Worm (Caenorhabditis elegans): ENCODE measurements around the gene zig-12.

Gene zig-12

ce11 chrX:8800983-8801382, 37.3 kb downstream of the zig-12 start:
- TF ChIP-seq unc-42 (tag; optimal IDR thresholded peaks at IDR 0.05): peak; percentile 97
- no peak for TF ChIP-seq ceh-6 (GFP tag; optimal IDR thresholded peaks at IDR 0.05)
- TF ChIP-seq sox-2 (GFP tag; IDR thresholded peaks at IDR 0.05): no peak
- TF ChIP-seq ceh-31 (tag; optimal IDR thresholded peaks at IDR 0.05): peak; percentile 26

- TF ChIP-seq pat-9 (tag; optimal IDR thresholded peaks at IDR 0.05): no peak
- TF ChIP-seq C08G9.2 (tag; optimal IDR thresholded peaks at IDR 0.05): no peak
- TF ChIP-seq ets-4 (tag; optimal IDR thresholded peaks at IDR 0.05): no peak
- TF ChIP-seq pha-2 (tag; optimal IDR thresholded peaks at IDR 0.05): no peak
- TF ChIP-seq pha-4 (tag; optimal IDR thresholded peaks at IDR 0.05): no peak
- no peak for TF ChIP-seq lim-6 (tag; optimal IDR thresholded peaks at IDR 0.05)
- no peak for TF ChIP-seq ttx-3 (tag; optimal IDR thresholded peaks at IDR 0.05)
- TF ChIP-seq sdc-2 (tag; optimal IDR thresholded peaks at IDR 0.05): no peak
- TF ChIP-seq pax-1 (tag; optimal IDR thresholded peaks at IDR 0.05): no peak
- TF ChIP-seq K09A11.1 (tag; optimal IDR thresholded peaks at IDR 0.05; ENCODE audit: insufficient read depth): no peak
- no peak for TF ChIP-seq pqm-1 (tag; optimal IDR thresholded peaks at IDR 0.05)
- TF ChIP-seq fkh-10 (GFP tag; optimal IDR thresholded peaks at IDR 0.05): no peak
- no peak for TF ChIP-seq ceh-22 (tag; optimal IDR thresholded peaks at IDR 0.05)
- no peak for TF ChIP-seq dmd-4 (tag; optimal IDR thresholded peaks at IDR 0.05; ENCODE audit: borderline replicate concordance)
- no peak for TF ChIP-seq C38D4.7 (GFP tag; optimal IDR thresholded peaks at IDR 0.05)
- no peak for TF ChIP-seq sox-4 (tag; optimal IDR thresholded peaks at IDR 0.05)
- TF ChIP-seq syd-9 (tag; optimal IDR thresholded peaks at IDR 0.05): no peak
- TF ChIP-seq hlh-15 (tag; optimal IDR thresholded peaks at IDR 0.05): no peak
These were observed 41.8 kb downstream of the zig-12 start for ce11 chrX:8805475-8805874.

ce11 chrX:8806070-8806799, 42.5 kb downstream of the zig-12 start, which contains the start of gene R04E5.8:
Gene R04E5.8, minus strand, starts transcription at chrX:8806120.
- TF ChIP-seq hlh-8 (tag; optimal IDR thresholded peaks at IDR 0.05) (no peak), unc-42 (tag; optimal IDR thresholded peaks at IDR 0.05) (peak; percentile 36), pha-4 (tag; optimal IDR thresholded peaks at IDR 0.05) (no peak), ref-2 (tag; optimal IDR thresholded peaks at IDR 0.05) (peak; percentile 11), pha-2 (tag; optimal IDR thresholded peaks at IDR 0.05) (no peak), K09A11.1 (tag; optimal IDR thresholded peaks at IDR 0.05; ENCODE audit: insufficient read depth) (no peak), pat-9 (tag; optimal IDR thresholded peaks at IDR 0.05) (no peak), ceh-2 (tag; optimal IDR thresholded peaks at IDR 0.05) (no peak), fkh-6 (tag; optimal IDR thresholded peaks at IDR 0.05) (peak; percentile 36), pag-3 (tag; optimal IDR thresholded peaks at IDR 0.05; ENCODE audit: borderline replicate concordance) (no peak), ttx-3 (tag; optimal IDR thresholded peaks at IDR 0.05) (no peak), ceh-45 (GFP tag; IDR thresholded peaks at IDR 0.05) (no peak)

- TF ChIP-seq hlh-8 (tag; optimal IDR thresholded peaks at IDR 0.05): no peak
- no peak for TF ChIP-seq pha-2 (tag; optimal IDR thresholded peaks at IDR 0.05)
- TF ChIP-seq ceh-6 (GFP tag; optimal IDR thresholded peaks at IDR 0.05): no peak
- no peak for TF ChIP-seq unc-42 (tag; optimal IDR thresholded peaks at IDR 0.05)
- TF ChIP-seq ceh-2 (tag; optimal IDR thresholded peaks at IDR 0.05): no peak
- TF ChIP-seq K02D7.2 (tag; optimal IDR thresholded peaks at IDR 0.05): no peak
- TF ChIP-seq nfya-1 (tag; optimal IDR thresholded peaks at IDR 0.05): no peak
- no peak for TF ChIP-seq syd-9 (tag; optimal IDR thresholded peaks at IDR 0.05)
- no peak for TF ChIP-seq ahr-1 (tag; optimal IDR thresholded peaks at IDR 0.05)
- no peak for TF ChIP-seq sox-4 (tag; optimal IDR thresholded peaks at IDR 0.05)
- TF ChIP-seq Y22D7AL.16 (tag; optimal IDR thresholded peaks at IDR 0.05): no peak
- TF ChIP-seq C38D4.7 (GFP tag; optimal IDR thresholded peaks at IDR 0.05): no peak
- TF ChIP-seq F13H6.1 (tag; optimal IDR thresholded peaks at IDR 0.05): no peak
- TF ChIP-seq nhr-232 (tag; optimal IDR thresholded peaks at IDR 0.05): no peak
- TF ChIP-seq rnt-1 (tag; optimal IDR thresholded peaks at IDR 0.05): no peak
- TF ChIP-seq madf-2 (tag; optimal IDR thresholded peaks at IDR 0.05): no peak
- TF ChIP-seq sdc-2 (tag; optimal IDR thresholded peaks at IDR 0.05): no peak
- TF ChIP-seq gmeb-2 (tag; optimal IDR thresholded peaks at IDR 0.05): no peak
- no peak for TF ChIP-seq C08G9.2 (tag; optimal IDR thresholded peaks at IDR 0.05)
- TF ChIP-seq sox-2 (GFP tag; IDR thresholded peaks at IDR 0.05): no peak
These were observed 45.0 kb downstream of the zig-12 start for ce11 chrX:8808740-8809139.

Measured in whole organism, late embryonic.